Fruit fly (Drosophila melanogaster): ENCODE data around the gene sty.

DNA sequence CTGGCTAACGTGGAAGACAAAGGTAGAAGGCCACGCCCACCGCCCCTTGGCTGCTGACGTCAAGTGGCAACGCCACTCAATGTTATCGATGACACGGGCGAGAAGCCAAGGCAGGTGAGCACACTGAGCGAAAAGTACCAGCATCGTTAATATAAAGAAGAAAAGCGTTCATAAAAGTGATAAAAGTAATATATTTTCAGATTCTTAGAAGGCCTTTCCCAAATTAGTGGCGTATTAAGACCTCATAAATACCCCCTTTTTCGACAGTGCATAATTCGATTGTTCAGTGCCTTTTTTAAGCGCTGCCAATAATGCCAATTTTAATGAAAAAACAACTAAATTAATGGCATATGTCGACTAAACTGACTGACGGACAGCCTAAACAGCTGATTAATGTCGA, 24.9 kb upstream of the sty start:
- TF ChIP-seq chm (GFP tag; IDR thresholded peaks at IDR 0.05), result 0 out of 2 replicates have a peak, but pooled peaks have one; percentile 19
- no peak for TF ChIP-seq toy (GFP tag; IDR thresholded peaks at IDR 0.05)
